Worm (Caenorhabditis elegans) whole organism, mixed stage, embryonic: Measurements from ENCODE around the gene Y54E2A.10.

Experiments
- ceh-83 ChIP-seq: fragments of 200-800 bp; sonication (Bioruptor generic); optimal IDR thresholded peaks from 2 replicates; lab custom pipeline; 2018; ENCODE audit warnings: mild to moderate bottlenecking, missing genetic modification characterization, missing compliant biosample characterization
- elt-1 ChIP-seq: sonication (generic microtip); optimal IDR thresholded peaks from 2 replicates; lab custom pipeline; 2017; ENCODE audit warnings: missing genetic modification characterization, mild to moderate bottlenecking, missing compliant biosample characterization, antibody characterized with exemption, moderate library complexity, borderline replicate concordance; ENCODE audit not compliant: insufficient read depth
- lsy-2 ChIP-seq: fragments of 150-350 bp; optimal IDR thresholded peaks from 2 replicates; lab custom pipeline; 2014; ENCODE audit warnings: missing biosample characterization, missing genetic modification characterization
- mls-2 ChIP-seq: sonication (generic microtip); optimal IDR thresholded peaks from 2 replicates; lab custom pipeline; 2016; ENCODE audit warnings: mild to moderate bottlenecking, missing genetic modification characterization, moderate library complexity, missing compliant biosample characterization
- nhr-237 ChIP-seq: fragments of 150-350 bp; optimal IDR thresholded peaks from 2 replicates; lab custom pipeline; 2014; ENCODE audit warnings: missing biosample characterization, missing genetic modification characterization
- unc-120 ChIP-seq: sonication (generic microtip); optimal IDR thresholded peaks from 2 replicates; lab custom pipeline; 2017; ENCODE audit warnings: missing genetic modification characterization, missing compliant biosample characterization; ENCODE audit not compliant: poor library complexity, severe bottlenecking
- unc-39 ChIP-seq: fragments of 150-350 bp; optimal IDR thresholded peaks from 2 replicates; lab custom pipeline; 2014; ENCODE audit warnings: missing biosample characterization, missing genetic modification characterization
- unc-62 ChIP-seq: fragments of 150-350 bp; optimal IDR thresholded peaks from 2 replicates; lab custom pipeline; 2014; ENCODE audit warnings: missing biosample characterization, missing genetic modification reagents, missing genetic modification characterization

- TF ChIP-seq lsy-2 (no peak), elt-1 (tag; lab: Kevin White, UChicago) (no peak), nhr-237 (tag; lab: Kevin White, UChicago) (no peak), mls-2 (no peak), unc-39 (tag; lab: Kevin White, UChicago) (no peak), unc-62 (GFP tag; lab: Kevin White, UChicago) (no peak), ceh-83 (GFP tag; lab: Kevin White, UChicago) (no peak), unc-120 (tag; lab: Kevin White, UChicago) (no peak)
Observed at ce11 chrII:14768804-14769203, 22.0 kb upstream of the Y54E2A.10 start.
